Worm (Caenorhabditis elegans): ENCODE data around the gene C26G2.2.

- TF ChIP-seq unc-42 (tag; optimal IDR thresholded peaks at IDR 0.05) (no peak), lin-11 (tag; optimal IDR thresholded peaks at IDR 0.05) (no peak)
Observed at ce11 chrX:14711168-14711629, 47.1 kb downstream of the C26G2.2 start, which contains the start of gene atrn-1.
